Fruit fly (Drosophila melanogaster): Measurements from ENCODE around the gene CG16762.

dm6 chr3L:2476941-2477340 lies 1.5 kb upstream of the CG16762 start:
- no peak for TF ChIP-seq CG11617 (GFP tag; optimal IDR thresholded peaks at IDR 0.05)
- no peak for TF ChIP-seq ovo (GFP tag; optimal IDR thresholded peaks at IDR 0.05)
- TF ChIP-seq Hr96 (GFP tag; optimal IDR thresholded peaks at IDR 0.05) = no peak
- TF ChIP-seq CG14711 (tag; optimal IDR thresholded peaks at IDR 0.05) = no peak
- TF ChIP-seq CG5204 (GFP tag; optimal IDR thresholded peaks at IDR 0.05) = no peak
- no peak for TF ChIP-seq bab1 (GFP tag; optimal IDR thresholded peaks at IDR 0.05)
- no peak for TF ChIP-seq CG7101 (tag; optimal IDR thresholded peaks at IDR 0.05)
